Fruit fly (Drosophila melanogaster): Measurements from ENCODE around the gene Vps13D.

Vps13D gene

DNA sequence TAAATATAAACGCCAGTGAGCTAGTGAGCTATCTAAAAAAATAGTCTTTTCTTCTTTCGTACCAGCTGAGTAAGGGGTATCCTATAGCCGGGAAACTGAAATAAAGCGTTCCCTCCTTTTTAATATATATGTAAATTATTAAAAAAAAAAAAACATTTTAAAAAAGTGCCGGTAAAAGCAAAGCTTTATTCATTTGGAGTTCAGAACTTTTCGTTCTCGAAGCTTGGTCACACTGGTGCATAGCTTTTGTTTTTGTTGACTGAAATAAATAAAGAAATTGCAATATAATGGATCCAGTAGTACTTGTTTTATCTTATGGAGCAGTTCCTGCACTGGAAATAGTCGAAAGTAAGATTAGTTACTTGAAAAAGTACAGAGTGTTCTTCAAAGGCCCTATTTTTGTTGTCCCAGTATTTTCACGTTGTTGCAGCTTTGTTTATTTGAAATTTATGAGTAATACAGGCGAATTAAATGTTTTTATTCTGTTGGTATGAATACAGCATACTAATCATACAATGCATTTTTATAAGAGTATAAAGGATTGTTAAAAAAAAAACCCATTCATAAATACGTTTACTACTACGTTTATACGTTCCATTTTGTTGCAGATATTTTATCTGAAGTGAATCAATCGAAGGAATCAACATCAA lies 9.6 kb upstream of the Vps13D start, which contains the start of gene CG32109:
Gene CG32109, plus strand, starts transcription at position 224 of the 650 bp plus-strand sequence.
- TF ChIP-seq esn (GFP tag; optimal IDR thresholded peaks at IDR 0.05) (peak; percentile 2), CG11294 (GFP tag; IDR thresholded peaks at IDR 0.05) (no peak), lz (GFP tag; optimal IDR thresholded peaks at IDR 0.05) (no peak), CG6276 (GFP tag; optimal IDR thresholded peaks at IDR 0.05) (no peak), Sox15 (GFP tag; optimal IDR thresholded peaks at IDR 0.05) (no peak)

DNA sequence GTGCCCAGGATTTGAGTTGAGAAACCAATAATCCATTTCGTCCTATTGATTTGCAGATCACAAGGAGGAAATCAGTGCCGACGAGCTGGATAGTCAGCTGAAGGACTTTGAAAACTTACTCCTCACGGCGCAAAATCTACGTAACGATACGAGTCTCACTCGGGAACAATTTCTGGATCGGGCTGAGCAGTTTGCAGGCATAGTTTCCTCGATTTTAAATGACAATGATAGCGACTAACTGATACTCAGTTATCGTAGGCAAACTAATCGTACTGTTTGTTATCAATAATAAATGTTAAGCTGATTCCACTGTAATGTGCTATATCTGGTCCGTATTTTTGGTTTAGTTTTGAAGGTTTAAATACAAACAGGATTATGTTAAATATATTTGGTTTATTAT lies 8.6 kb upstream of the Vps13D start:
- TF ChIP-seq lz (GFP tag; optimal IDR thresholded peaks at IDR 0.05) (no peak), CG3032 (tag; optimal IDR thresholded peaks at IDR 0.05) (no peak), Sox102F (GFP tag; optimal IDR thresholded peaks at IDR 0.05) (no peak), CG31627 (GFP tag; optimal IDR thresholded peaks at IDR 0.05) (no peak), esn (GFP tag; optimal IDR thresholded peaks at IDR 0.05) (no peak), CG10631 (GFP tag; optimal IDR thresholded peaks at IDR 0.05) (no peak), CG32006 (GFP tag; optimal IDR thresholded peaks at IDR 0.05) (no peak), dac (GFP tag; optimal IDR thresholded peaks at IDR 0.05) (no peak), CG8632 (GFP tag; optimal IDR thresholded peaks at IDR 0.05) (no peak), CG6808 (GFP tag; optimal IDR thresholded peaks at IDR 0.05) (no peak), CG34406 (GFP tag; optimal IDR thresholded peaks at IDR 0.05) (no peak), CG16779 (tag; optimal IDR thresholded peaks at IDR 0.05) (no peak), CG8119 (GFP tag; IDR thresholded peaks at IDR 0.05) (no peak), CG6854 (GFP tag; optimal IDR thresholded peaks at IDR 0.05) (no peak), OdsH (GFP tag; optimal IDR thresholded peaks at IDR 0.05) (no peak), CG10669 (GFP tag; optimal IDR thresholded peaks at IDR 0.05) (no peak), fd59A (GFP tag; optimal IDR thresholded peaks at IDR 0.05) (no peak), topi (GFP tag; optimal IDR thresholded peaks at IDR 0.05) (no peak), CG6163 (GFP tag; IDR thresholded peaks at IDR 0.05) (no peak), CG1621 (tag; optimal IDR thresholded peaks at IDR 0.05) (no peak)

DNA sequence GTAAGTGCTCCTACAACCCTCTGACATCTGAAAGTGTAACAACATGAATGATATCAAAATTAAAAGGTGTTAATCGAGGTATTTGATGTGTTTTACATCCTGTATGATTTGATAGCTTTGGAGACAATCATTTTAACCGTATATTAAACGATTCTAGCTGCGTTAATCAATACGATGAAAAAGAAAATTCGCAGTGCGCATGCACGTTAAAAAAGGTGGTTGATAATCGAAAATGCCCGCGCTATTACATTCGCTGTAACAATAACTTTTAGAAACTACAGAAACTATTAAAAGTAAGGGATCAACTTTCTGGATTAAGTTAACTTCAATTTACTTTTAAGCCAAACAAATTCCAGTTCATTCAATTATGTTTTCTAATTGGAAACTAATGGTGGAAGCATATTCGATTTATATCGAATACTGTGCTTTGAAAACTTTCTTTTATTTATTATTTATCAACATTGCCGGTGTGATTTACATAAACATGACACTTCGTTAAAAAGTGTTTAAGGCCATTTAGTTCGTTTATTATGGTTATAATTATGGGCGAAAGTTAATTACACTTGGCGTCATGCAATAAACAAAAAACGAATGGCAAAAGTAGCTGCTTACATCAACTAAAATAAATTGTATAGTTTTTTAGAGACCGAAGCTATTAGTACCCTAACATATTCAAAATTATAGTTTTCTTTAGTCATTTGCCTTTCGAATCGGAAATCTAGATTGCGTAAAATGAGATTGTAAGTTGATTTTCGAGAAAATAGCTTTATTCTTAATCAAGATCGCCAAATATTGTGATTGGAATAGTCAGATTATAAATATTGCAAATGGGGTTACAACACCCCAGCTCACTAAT lies 5.9 kb upstream of the Vps13D start:
- TF ChIP-seq Ets21C (GFP tag; optimal IDR thresholded peaks at IDR 0.05) = no peak
- no peak for TF ChIP-seq CG10669 (GFP tag; optimal IDR thresholded peaks at IDR 0.05)
- TF ChIP-seq CG8319 (GFP tag; optimal IDR thresholded peaks at IDR 0.05) = no peak

DNA sequence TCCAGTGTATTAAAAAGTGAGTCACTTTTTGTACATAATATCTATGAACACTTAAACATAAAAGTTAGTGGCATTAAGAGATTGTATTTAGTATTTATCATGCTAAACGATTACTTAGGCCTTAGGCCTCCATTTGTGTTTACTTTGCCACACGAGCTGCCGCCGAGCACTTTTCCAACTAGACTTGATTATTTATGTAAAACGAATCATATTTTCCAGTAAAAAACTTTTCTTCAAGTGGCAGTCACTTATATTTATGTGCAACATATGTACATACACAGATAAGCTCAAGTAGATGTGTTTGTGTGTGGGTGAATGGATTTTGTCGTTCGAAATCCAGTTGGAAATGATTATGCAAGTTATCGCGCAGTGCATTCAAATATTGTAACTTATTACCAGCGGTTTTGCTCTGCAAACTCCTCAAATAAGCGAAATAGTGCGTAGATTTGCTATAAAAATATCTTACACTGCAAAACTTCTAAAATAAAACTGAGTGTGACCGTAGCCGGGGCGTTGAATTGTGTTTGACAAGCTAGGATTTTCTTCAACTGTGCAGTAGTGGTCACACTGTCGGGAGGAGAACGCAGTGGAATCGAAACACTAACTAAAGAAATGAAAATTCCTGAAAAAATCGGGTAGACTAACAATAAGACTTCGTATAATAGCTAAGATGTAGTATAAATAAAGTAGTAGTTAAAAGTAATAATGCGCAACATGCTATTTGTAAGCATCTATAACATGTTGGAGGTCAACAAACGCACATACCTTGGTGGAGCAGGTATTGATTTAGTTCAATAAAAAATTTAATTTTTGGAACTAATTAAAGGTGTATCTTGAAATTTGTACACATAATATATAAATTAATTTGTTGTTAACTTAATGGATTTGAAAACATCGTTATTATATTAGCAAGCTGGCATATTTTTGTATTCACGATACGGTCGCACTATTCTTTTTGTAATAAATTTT lies 5.0 kb upstream of the Vps13D start, which contains the start of the genes Klc and CG10984:
Gene Klc, minus strand, starts transcription at position 490 of the 969 bp plus-strand sequence.
Gene CG10984, plus strand, starts transcription at position 553 of the 969 bp plus-strand sequence.
- no peak for TF ChIP-seq CG3919 (GFP tag; optimal IDR thresholded peaks at IDR 0.05)
- no peak for TF ChIP-seq CG34406 (GFP tag; optimal IDR thresholded peaks at IDR 0.05)
- TF ChIP-seq topi (GFP tag; optimal IDR thresholded peaks at IDR 0.05) = peak; percentile 86
- peak; percentile 81 for TF ChIP-seq CG6792 (GFP tag; optimal IDR thresholded peaks at IDR 0.05)
- peak; percentile 84 for TF ChIP-seq achi (GFP tag; optimal IDR thresholded peaks at IDR 0.05)
- TF ChIP-seq dsx (GFP tag; optimal IDR thresholded peaks at IDR 0.05; ENCODE audit: poor library complexity, severe bottlenecking) = peak; percentile 76
- TF ChIP-seq fkh (GFP tag; optimal IDR thresholded peaks at IDR 0.05) = peak; percentile 37
- TF ChIP-seq CG16779 (tag; optimal IDR thresholded peaks at IDR 0.05) = no peak
- TF ChIP-seq CG7368 (GFP tag; optimal IDR thresholded peaks at IDR 0.05) = peak; percentile 87
- TF ChIP-seq Lpt (GFP tag; optimal IDR thresholded peaks at IDR 0.05) = peak; percentile 91
- peak; percentile 89 for TF ChIP-seq CG10669 (GFP tag; optimal IDR thresholded peaks at IDR 0.05)
- TF ChIP-seq Hr38 (GFP tag; optimal IDR thresholded peaks at IDR 0.05) = no peak
- TF ChIP-seq CG3032 (tag; optimal IDR thresholded peaks at IDR 0.05) = peak; percentile 70
- TF ChIP-seq spab (GFP tag; optimal IDR thresholded peaks at IDR 0.05) = no peak
- TF ChIP-seq Sox14 (GFP tag; optimal IDR thresholded peaks at IDR 0.05) = peak; percentile 91
- TF ChIP-seq Sox102F (GFP tag; optimal IDR thresholded peaks at IDR 0.05) = no peak
- TF ChIP-seq dac (GFP tag; optimal IDR thresholded peaks at IDR 0.05) = peak; percentile 89
- TF ChIP-seq Gug (GFP tag; IDR thresholded peaks at IDR 0.05) = peak; percentile 83; the same call in 1 of the 2 replicates
- TF ChIP-seq CG11902 (GFP tag; optimal IDR thresholded peaks at IDR 0.05) = peak; percentile 71
- TF ChIP-seq CG6808 (GFP tag; optimal IDR thresholded peaks at IDR 0.05) = no peak
- no peak for TF ChIP-seq CG4318 (GFP tag; optimal IDR thresholded peaks at IDR 0.05)
- no peak for TF ChIP-seq CG6163 (GFP tag; IDR thresholded peaks at IDR 0.05)
- peak; percentile 68 for TF ChIP-seq CG8632 (GFP tag; optimal IDR thresholded peaks at IDR 0.05)
- no peak for TF ChIP-seq Blimp-1 (GFP tag; optimal IDR thresholded peaks at IDR 0.05)
